Fruit fly (Drosophila melanogaster) whole organism, embryonic: ENCODE results near the gene CG11089.

Experiments used
- CG10267 ChIP-seq: fragments of 200-800 bp; sonication (Bioruptor generic); optimal IDR thresholded peaks from 2 replicates; lab custom pipeline; 2018; ENCODE audit warnings: missing biosample characterization, mild to moderate bottlenecking, missing genetic modification characterization, moderate library complexity
- CG18011 ChIP-seq: fragments of 200-800 bp; sonication (Bioruptor generic); optimal IDR thresholded peaks from 2 replicates; lab custom pipeline; 2017; ENCODE audit warnings: missing biosample characterization, missing genetic modification characterization, mild to moderate bottlenecking, moderate library complexity, missing genotype
- CG31441 ChIP-seq: fragments of 200-800 bp; sonication (Bioruptor generic); IDR thresholded peaks from 2 replicates; pipeline ENCODE4 v1.3.6; 2022; ENCODE audit warnings: missing biosample characterization, missing genetic modification characterization
- CG3995 ChIP-seq: fragments of 200-800 bp; sonication (Bioruptor generic); optimal IDR thresholded peaks from 3 replicates; lab custom pipeline; 2016; ENCODE audit warnings: missing biosample characterization, missing genetic modification characterization
- CG4404 ChIP-seq: fragments of 200-800 bp; sonication (Bioruptor generic); IDR thresholded peaks from 2 replicates; pipeline ENCODE4 v1.3.6; 2022; ENCODE audit warnings: missing biosample characterization, missing genetic modification characterization
- CG7963 ChIP-seq: fragments of 200-800 bp; sonication (Bioruptor generic); IDR thresholded peaks from 3 replicates; pipeline ENCODE4 v1.3.6; 2022; ENCODE audit warnings: missing biosample characterization, missing genetic modification characterization; ENCODE audit not compliant: partially characterized antibody
- CG8388 ChIP-seq: fragments of 200-800 bp; sonication (Bioruptor generic); optimal IDR thresholded peaks from 2 replicates; lab custom pipeline; 2019; ENCODE audit warnings: missing biosample characterization, mild to moderate bottlenecking, missing genetic modification characterization, moderate library complexity
- Sry-β ChIP-seq: fragments of 200-800 bp; sonication (Bioruptor generic); optimal IDR thresholded peaks from 2 replicates; lab custom pipeline; 2018; ENCODE audit warnings: missing biosample characterization, mild to moderate bottlenecking, missing genetic modification characterization, moderate library complexity
- Usf ChIP-seq: fragments of 200-800 bp; sonication (Bioruptor generic); optimal IDR thresholded peaks from 2 replicates; lab custom pipeline; 2017; ENCODE audit warnings: missing genotype, missing biosample characterization, missing genetic modification characterization
- Vsx1 ChIP-seq: fragments of 200-800 bp; sonication (Bioruptor generic); optimal IDR thresholded peaks from 2 replicates; lab custom pipeline; 2017; ENCODE audit warnings: missing biosample characterization, mild to moderate bottlenecking, missing genetic modification characterization, missing genetic modification reagents
- ato ChIP-seq: fragments of 200-800 bp; sonication (Bioruptor generic); IDR thresholded peaks from 2 replicates; pipeline ENCODE4 v1.3.6; 2022; ENCODE audit warnings: missing biosample characterization, missing genetic modification characterization; ENCODE audit not compliant: partially characterized antibody
- exex ChIP-seq: fragments of 200-800 bp; sonication (Bioruptor generic); optimal IDR thresholded peaks from 4 replicates; lab custom pipeline; 2018; ENCODE audit warnings: missing biosample characterization, mild to moderate bottlenecking, missing genetic modification characterization, moderate library complexity
- eyg ChIP-seq: fragments of 200-800 bp; sonication (Bioruptor generic); optimal IDR thresholded peaks from 3 replicates; lab custom pipeline; 2016; ENCODE audit warnings: missing biosample characterization, missing genetic modification characterization
- gfzf ChIP-seq: fragments of 200-800 bp; sonication (Bioruptor generic); optimal IDR thresholded peaks from 2 replicates; lab custom pipeline; 2016; ENCODE audit warnings: missing biosample characterization, mild to moderate bottlenecking, missing genetic modification characterization, moderate library complexity
- gro ChIP-seq: fragments of 200-800 bp; sonication (Bioruptor generic); optimal IDR thresholded peaks from 2 replicates; lab custom pipeline; 2016; ENCODE audit warnings: missing biosample characterization, missing genetic modification characterization
- odd ChIP-seq: fragments of 200-800 bp; sonication (Bioruptor generic); optimal IDR thresholded peaks from 2 replicates; lab custom pipeline; 2017; ENCODE audit warnings: missing biosample characterization, mild to moderate bottlenecking, missing genetic modification characterization
- stwl ChIP-seq: fragments of 200-800 bp; sonication (Bioruptor generic); optimal IDR thresholded peaks from 3 replicates; lab custom pipeline; 2018; ENCODE audit warnings: missing biosample characterization, mild to moderate bottlenecking, missing genetic modification characterization, moderate library complexity

CG11089 gene

DNA sequence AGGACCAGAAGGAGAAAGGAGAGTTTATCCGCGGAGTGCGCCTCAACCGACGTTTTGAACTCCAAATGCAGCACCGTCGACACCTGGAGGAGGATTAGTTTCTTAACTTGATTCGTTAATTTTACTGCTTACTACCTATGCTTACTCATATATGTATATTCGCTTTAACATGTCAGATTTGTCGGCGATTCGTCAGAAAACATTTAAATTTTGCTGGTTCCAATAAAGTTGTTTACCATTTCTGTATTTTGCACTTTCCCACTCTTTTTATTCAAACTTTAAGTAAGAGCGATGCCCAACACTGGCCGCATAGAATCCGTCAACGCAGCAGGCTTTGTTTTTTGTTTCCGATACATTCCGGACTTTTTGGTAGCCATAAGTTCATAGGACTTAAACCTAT is 48.1 kb downstream of the CG11089 start, which contains the start of gene Trf4-2:
Gene Trf4-2, plus strand, starts transcription at position 301 of the 400 bp plus-strand sequence.
- TF ChIP-seq Usf (GFP tag; lab: Kevin White, UChicago) (no peak), CG4404 (GFP tag; lab: Robert Waterston, UW) (no peak), gfzf (GFP tag; lab: Kevin White, UChicago) (peak; percentile 6), CG10267 (peak; percentile 13), stwl (tag; lab: Kevin White, UChicago) (peak; percentile 67)

DNA sequence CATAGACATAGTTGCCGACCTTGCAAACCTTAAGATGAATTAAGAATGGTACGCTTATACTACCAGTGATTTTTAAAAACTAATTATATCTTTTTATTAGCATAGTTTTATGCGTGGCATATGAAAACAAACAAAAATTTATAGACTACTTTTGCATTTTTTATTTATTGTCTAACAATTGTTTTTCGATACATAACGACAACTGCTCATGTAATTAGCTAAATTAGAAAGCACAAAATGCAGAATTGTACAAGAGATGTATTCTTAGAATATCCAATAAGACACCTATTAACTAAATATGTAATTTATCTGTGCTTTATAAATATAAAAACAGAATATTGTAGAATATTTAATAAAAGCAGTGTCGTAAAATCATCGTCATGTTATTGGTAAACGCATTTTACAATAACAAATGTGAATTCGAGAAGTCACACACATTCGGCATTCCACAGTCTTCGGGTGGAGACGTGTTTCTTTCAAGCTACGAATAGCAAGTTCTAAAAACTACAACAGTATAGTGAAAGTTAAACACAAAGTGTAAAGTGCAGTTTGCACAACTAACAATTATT is 50.0 kb downstream of the CG11089 start:
- TF ChIP-seq CG31441 (GFP tag; lab: Robert Waterston, UW): peak; percentile 43
- TF ChIP-seq CG7963 (GFP tag; lab: Robert Waterston, UW): no peak
- no peak for TF ChIP-seq ato (GFP tag; lab: Robert Waterston, UW)
- peak; percentile 80 for TF ChIP-seq Vsx1 (GFP tag; lab: Kevin White, UChicago)
- no peak for TF ChIP-seq eyg (GFP tag; lab: Kevin White, UChicago)
- peak; percentile 82 for TF ChIP-seq CG18011
- peak; percentile 94 for TF ChIP-seq CG3995 (GFP tag; lab: Kevin White, UChicago)
- TF ChIP-seq gro (GFP tag; lab: Kevin White, UChicago): no peak
- TF ChIP-seq odd (GFP tag; lab: Kevin White, UChicago): no peak
- no peak for TF ChIP-seq CG8388 (GFP tag; lab: Kevin White, UChicago)
- TF ChIP-seq Sry-β (GFP tag; lab: Kevin White, UChicago): peak; percentile 45
- TF ChIP-seq exex (tag; lab: Kevin White, UChicago): peak; percentile 9
- TF ChIP-seq, all 482 proteins: peak for 6
